Fruit fly (Drosophila melanogaster): ENCODE measurements around the gene Ugalt.

Ugalt gene

dm6 chrX:2658258-2658853 is 45.3 kb downstream of the Ugalt start (continued):
- TF ChIP-seq CG11456 (GFP tag; IDR thresholded peaks at IDR 0.05) (no peak), kah (GFP tag; optimal IDR thresholded peaks at IDR 0.05) (no peak), HLHmδ (GFP tag; optimal IDR thresholded peaks at IDR 0.05) (no peak), wek (GFP tag; optimal IDR thresholded peaks at IDR 0.05) (no peak), fd64A (GFP tag; optimal IDR thresholded peaks at IDR 0.05) (no peak), CG4730 (GFP tag; IDR thresholded peaks at IDR 0.05) (no peak), Dp (GFP tag; optimal IDR thresholded peaks at IDR 0.05) (no peak), caup (GFP tag; optimal IDR thresholded peaks at IDR 0.05; ENCODE audit: severe bottlenecking) (no peak), CG12659 (GFP tag; optimal IDR thresholded peaks at IDR 0.05) (no peak), exex (tag; optimal IDR thresholded peaks at IDR 0.05) (peak; percentile 72), lov (optimal IDR thresholded peaks at IDR 0.05) (no peak), lov (GFP tag; IDR thresholded peaks at IDR 0.05) (no peak), Usf (GFP tag; optimal IDR thresholded peaks at IDR 0.05) (no peak), CG3407 (GFP tag; optimal IDR thresholded peaks at IDR 0.05) (no peak), bigmax (GFP tag; optimal IDR thresholded peaks at IDR 0.05) (no peak), jing (GFP tag; optimal IDR thresholded peaks at IDR 0.05) (no peak), fu2 (GFP tag; optimal IDR thresholded peaks at IDR 0.05) (no peak), wdn (GFP tag; IDR thresholded peaks at IDR 0.05) (no peak), CG17612 (GFP tag; IDR thresholded peaks at IDR 0.05) (no peak), Elba2 (GFP tag; optimal IDR thresholded peaks at IDR 0.05) (no peak), CG16815 (GFP tag; optimal IDR thresholded peaks at IDR 0.05) (no peak), CG14667 (GFP tag; IDR thresholded peaks at IDR 0.05) (no peak), rib (GFP tag; IDR thresholded peaks at IDR 0.05) (no peak), CG11695 (GFP tag; IDR thresholded peaks at IDR 0.05) (0 out of 3 replicates have a peak, but pooled peaks have one; percentile 22), CG9876 (GFP tag; optimal IDR thresholded peaks at IDR 0.05) (no peak), dati (GFP tag; IDR thresholded peaks at IDR 0.05) (no peak), NfI (GFP tag; optimal IDR thresholded peaks at IDR 0.05) (no peak), CG4282 (GFP tag; optimal IDR thresholded peaks at IDR 0.05) (no peak), Stat92E (GFP tag; optimal IDR thresholded peaks at IDR 0.05) (peak in 1 of 3 experiments; percentile 9), CG8281 (tag; optimal IDR thresholded peaks at IDR 0.05) (no peak), HLH4C (GFP tag; IDR thresholded peaks at IDR 0.05; ENCODE audit: partially characterized antibody) (no peak), Nf-YB (GFP tag; optimal IDR thresholded peaks at IDR 0.05) (no peak)

- no peak for TF ChIP-seq zfh2 (GFP tag; optimal IDR thresholded peaks at IDR 0.05)
- TF ChIP-seq dysf (GFP tag; IDR thresholded peaks at IDR 0.05), result 0 out of 3 replicates have a peak, but pooled peaks have one; percentile 20
- peak; percentile 98 for TF ChIP-seq CG6254 (GFP tag; optimal IDR thresholded peaks at IDR 0.05)
- no peak for TF ChIP-seq CG11696 (GFP tag; IDR thresholded peaks at IDR 0.05)
- TF ChIP-seq CG10366 (GFP tag; IDR thresholded peaks at IDR 0.05), result peak; percentile 14; the same call in 1 of the 2 replicates
- no peak for TF ChIP-seq fd3F (GFP tag; optimal IDR thresholded peaks at IDR 0.05)
- no peak for TF ChIP-seq Nf-YB (GFP tag; optimal IDR thresholded peaks at IDR 0.05)
- TF ChIP-seq CG7987 (GFP tag; optimal IDR thresholded peaks at IDR 0.05), result no peak
- no peak for TF ChIP-seq fu2 (GFP tag; optimal IDR thresholded peaks at IDR 0.05)
- no peak for TF ChIP-seq bsh (GFP tag; optimal IDR thresholded peaks at IDR 0.05)
Observed at dm6 chrX:2657220-2657619, 46.4 kb downstream of the Ugalt start.

Measured in whole organism, embryonic.